Worm (Caenorhabditis elegans): ENCODE data around the gene tax-4.
A peak's percentile ranks its signal among the peaks of the same experiment; 100 is the strongest.

tax-4 gene

DNA sequence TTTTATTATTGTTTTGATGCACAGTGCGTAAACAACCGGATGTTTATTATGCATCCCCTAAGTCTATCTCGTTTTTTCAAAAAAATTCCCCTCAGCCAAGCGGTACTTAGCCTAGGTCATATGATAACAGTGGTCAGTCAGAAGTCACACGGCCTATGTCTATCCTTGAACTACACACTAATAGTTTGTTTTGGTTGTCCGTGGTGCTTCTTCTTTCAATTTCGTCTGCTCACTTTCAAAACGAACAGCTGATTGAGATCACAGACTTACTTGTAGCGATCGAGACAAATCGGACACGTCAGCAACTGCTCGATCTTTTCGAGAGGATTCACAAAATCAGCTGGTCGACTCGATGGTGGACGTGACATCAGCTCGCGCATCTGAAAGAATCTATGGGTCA lies 28.4 kb upstream of the tax-4 start:
- TF ChIP-seq pqm-1 (tag; optimal IDR thresholded peaks at IDR 0.05) (no peak), sup-37 (GFP tag; optimal IDR thresholded peaks at IDR 0.05) (no peak), aly-2 (tag; optimal IDR thresholded peaks at IDR 0.05) (no peak), lin-14 (GFP tag; optimal IDR thresholded peaks at IDR 0.05) (peak; percentile 40), lsy-2 (tag; optimal IDR thresholded peaks at IDR 0.05) (peak in 1 of 2 experiments; percentile 42), mef-2 (tag; optimal IDR thresholded peaks at IDR 0.05) (no peak), blmp-1 (tag; optimal IDR thresholded peaks at IDR 0.05) (no peak), nhr-20 (tag; optimal IDR thresholded peaks at IDR 0.05) (no peak), nhr-71 (tag; optimal IDR thresholded peaks at IDR 0.05) (peak; percentile 40), tlp-1 (tag; optimal IDR thresholded peaks at IDR 0.05) (no peak), nhr-19 (GFP tag; conservative IDR thresholded peaks at IDR 0.05) (no peak; the same call in 1 of the 2 replicates), snu-23 (GFP tag; optimal IDR thresholded peaks at IDR 0.05) (no peak), hlh-17 (GFP tag; optimal IDR thresholded peaks at IDR 0.05; ENCODE audit: borderline replicate concordance) (no peak), irx-1 (tag; optimal IDR thresholded peaks at IDR 0.05) (no peak), ztf-11 (tag; optimal IDR thresholded peaks at IDR 0.05) (no peak), elt-3 (tag; optimal IDR thresholded peaks at IDR 0.05) (no peak), nhr-47 (tag; optimal IDR thresholded peaks at IDR 0.05) (no peak), unc-86 (tag; optimal IDR thresholded peaks at IDR 0.05) (no peak), efl-3 (GFP tag; optimal IDR thresholded peaks at IDR 0.05) (no peak), hpl-2 (GFP tag; optimal IDR thresholded peaks at IDR 0.05) (no peak), hlh-4 (tag; optimal IDR thresholded peaks at IDR 0.05) (no peak), fkh-4 (tag; optimal IDR thresholded peaks at IDR 0.05; ENCODE audit: borderline replicate concordance) (no peak), unc-98 (GFP tag; IDR thresholded peaks at IDR 0.05) (no peak), tbx-2 (tag; optimal IDR thresholded peaks at IDR 0.05) (no peak), unc-62 (GFP tag; optimal IDR thresholded peaks at IDR 0.05) (no peak), ceh-90 (tag; optimal IDR thresholded peaks at IDR 0.05) (no peak), dsc-1 (tag; optimal IDR thresholded peaks at IDR 0.05) (no peak), lir-3 (tag; optimal IDR thresholded peaks at IDR 0.05; ENCODE audit: poor library complexity) (no peak), jun-1 (tag; optimal IDR thresholded peaks at IDR 0.05) (no peak), unc-30 (tag; optimal IDR thresholded peaks at IDR 0.05) (no peak), mab-9 (GFP tag; IDR thresholded peaks at IDR 0.05) (no peak), fkh-10 (GFP tag; optimal IDR thresholded peaks at IDR 0.05) (no peak), swsn-7 (tag; optimal IDR thresholded peaks at IDR 0.05) (no peak), nhr-84 (tag; optimal IDR thresholded peaks at IDR 0.05) (no peak), nhr-76 (tag; optimal IDR thresholded peaks at IDR 0.05) (no peak), efl-1 (optimal IDR thresholded peaks at IDR 0.05) (no peak), efl-1 (GFP tag; optimal IDR thresholded peaks at IDR 0.05 in 1 of 2) (peak; percentile 10 to 94), nhr-85 (tag) (no peak), rnt-1 (tag; optimal IDR thresholded peaks at IDR 0.05) (peak; percentile 46), mep-1 (tag; optimal IDR thresholded peaks at IDR 0.05) (no peak)

DNA sequence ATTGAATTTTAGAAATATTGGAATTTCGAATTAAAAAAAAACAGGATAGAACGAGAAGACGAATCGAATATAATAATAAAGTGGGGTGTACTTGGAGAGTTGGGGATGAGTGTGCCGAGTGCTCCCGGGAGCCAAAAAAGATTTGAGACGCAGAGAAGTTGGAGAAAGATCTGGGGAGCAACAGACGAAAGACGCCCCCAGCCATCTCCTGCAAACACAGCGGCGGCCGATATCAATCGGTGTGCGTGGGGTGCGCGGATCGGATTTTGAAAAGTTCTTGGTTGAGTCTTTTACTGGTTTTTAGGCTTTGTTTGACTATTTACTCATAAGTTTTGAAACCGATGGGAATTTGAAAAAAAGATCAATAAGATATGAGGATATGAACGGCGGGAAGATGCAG lies 27.5 kb upstream of the tax-4 start, which contains the start of gene nhl-1:
Gene nhl-1, minus strand, starts transcription at position 101 of the 400 bp plus-strand sequence.
- TF ChIP-seq rnt-1 (tag; optimal IDR thresholded peaks at IDR 0.05) (peak; percentile 44), nhr-71 (tag; optimal IDR thresholded peaks at IDR 0.05) (peak; percentile 1), dsc-1 (tag; optimal IDR thresholded peaks at IDR 0.05) (no peak)

DNA sequence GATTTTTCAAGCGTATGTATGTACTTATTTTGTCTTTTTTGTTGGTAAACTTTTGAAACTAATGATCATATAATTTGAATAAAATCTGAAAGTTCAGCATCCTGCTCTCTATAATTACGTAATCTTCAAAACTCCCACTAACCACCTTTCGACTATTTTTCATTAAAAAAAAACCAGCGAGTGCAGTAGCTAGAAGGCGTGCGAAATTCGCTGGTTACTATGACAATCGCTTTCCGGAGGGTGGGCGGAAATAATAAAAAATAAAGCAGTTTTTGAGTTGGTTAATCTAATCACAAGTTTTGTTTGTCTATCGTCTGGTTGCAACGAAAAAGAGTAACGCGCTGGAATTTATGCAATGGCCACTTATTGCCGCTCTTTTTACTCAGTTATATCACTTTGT lies 26.6 kb upstream of the tax-4 start, which contains the start of gene irld-34:
Gene irld-34, plus strand, starts transcription at position 301 of the 400 bp plus-strand sequence.
- TF ChIP-seq nhr-12 (tag; optimal IDR thresholded peaks at IDR 0.05) (no peak), fkh-8 (tag; optimal IDR thresholded peaks at IDR 0.05) (peak; percentile 50)

Data from whole organism, L1 larva.